Fruit fly (Drosophila melanogaster): Measurements from ENCODE around the gene Exo84.

Gene Exo84

dm6 chr3R:26007298-26007697, 44.8 kb downstream of the Exo84 start (continued):
- TF ChIP-seq insv (GFP tag; optimal IDR thresholded peaks at IDR 0.05) (peak; percentile 43 to 89), CG14710 (tag; optimal IDR thresholded peaks at IDR 0.05) (no peak), CG1529 (GFP tag; optimal IDR thresholded peaks at IDR 0.05) (no peak)

dm6 chr3R:26005978-26006934, 45.8 kb downstream of the Exo84 start:
- TF ChIP-seq CG5245 (GFP tag; optimal IDR thresholded peaks at IDR 0.05) (peak; percentile 10), chinmo (GFP tag; IDR thresholded peaks at IDR 0.05; ENCODE audit: partially characterized antibody) (peak; percentile 97), insv (GFP tag; optimal IDR thresholded peaks at IDR 0.05) (peak in 1 of 2 experiments; percentile 53), ac (GFP tag; optimal IDR thresholded peaks at IDR 0.05) (peak; percentile 88), Blimp-1 (GFP tag; optimal IDR thresholded peaks at IDR 0.05) (no peak), CG12769 (tag; optimal IDR thresholded peaks at IDR 0.05) (peak; percentile 88), pnt (GFP tag; optimal IDR thresholded peaks at IDR 0.05) (no peak), pum (GFP tag; optimal IDR thresholded peaks at IDR 0.05) (no peak), CG9932 (GFP tag; IDR thresholded peaks at IDR 0.05) (peak; percentile 36), Pdp1 (GFP tag; optimal IDR thresholded peaks at IDR 0.05) (peak; percentile 1 to 33), Xbp1 (GFP tag; optimal IDR thresholded peaks at IDR 0.05) (no peak), sna (GFP tag; IDR thresholded peaks at IDR 0.05; ENCODE audit: partially characterized antibody) (peak; percentile 45; the same call in 1 of the 2 replicates), CG13624 (GFP tag; optimal IDR thresholded peaks at IDR 0.05) (no peak), Deaf1 (tag; optimal IDR thresholded peaks at IDR 0.05) (peak; percentile 89), CG9727 (GFP tag; optimal IDR thresholded peaks at IDR 0.05) (peak; percentile 34), mirr (GFP tag; optimal IDR thresholded peaks at IDR 0.05) (peak; percentile 55), tll (GFP tag; optimal IDR thresholded peaks at IDR 0.05) (peak in 1 of 2 experiments; percentile 86), CG15601 (tag; optimal IDR thresholded peaks at IDR 0.05) (peak; percentile 26), stwl (tag; optimal IDR thresholded peaks at IDR 0.05) (no peak), kni (GFP tag; optimal IDR thresholded peaks at IDR 0.05) (peak; percentile 100), Bgb (GFP tag; IDR thresholded peaks at IDR 0.05; ENCODE audit: partially characterized antibody) (peak; percentile 45; the same call in 1 of the 2 replicates), dmrt99B (tag; optimal IDR thresholded peaks at IDR 0.05) (peak; percentile 14), row (GFP tag; IDR thresholded peaks at IDR 0.05) (0 out of 3 replicates have a peak, but pooled peaks have one; percentile 16), trem (tag; optimal IDR thresholded peaks at IDR 0.05) (peak; percentile 28), CG17328 (GFP tag; IDR thresholded peaks at IDR 0.05) (peak; percentile 38; the same call in 1 of the 2 replicates), otp (GFP tag; IDR thresholded peaks at IDR 0.05) (peak; percentile 56; the same call in 1 of the 3 replicates), CG6175 (GFP tag; IDR thresholded peaks at IDR 0.05) (0 out of 3 replicates have a peak, but pooled peaks have one; percentile 49), ci (GFP tag; IDR thresholded peaks at IDR 0.05) (peak; percentile 72; the same call in 2 of the 3 replicates), ranshi (GFP tag; IDR thresholded peaks at IDR 0.05) (no peak), ewg (GFP tag; optimal IDR thresholded peaks at IDR 0.05) (peak; percentile 11), ab (GFP tag; optimal IDR thresholded peaks at IDR 0.05) (no peak), nom (GFP tag; optimal IDR thresholded peaks at IDR 0.05) (peak; percentile 81), CG10321 (GFP tag; IDR thresholded peaks at IDR 0.05) (peak; percentile 65; the same call in 1 of the 2 replicates), NC2β (GFP tag; optimal IDR thresholded peaks at IDR 0.05) (peak; percentile 12), abd-A (tag; optimal IDR thresholded peaks at IDR 0.05) (peak; percentile 97), CG11247 (GFP tag; IDR thresholded peaks at IDR 0.05) (no peak), CG15269 (tag; optimal IDR thresholded peaks at IDR 0.05) (peak; percentile 50), nmo (GFP tag; optimal IDR thresholded peaks at IDR 0.05) (peak; percentile 16), psq (GFP tag; optimal IDR thresholded peaks at IDR 0.05) (no peak), CG42726 (GFP tag; IDR thresholded peaks at IDR 0.05; ENCODE audit: partially characterized antibody) (peak; percentile 54; the same call in 1 of the 2 replicates), inv (GFP tag; IDR thresholded peaks at IDR 0.05; ENCODE audit: partially characterized antibody) (0 out of 2 replicates have a peak, but pooled peaks have one; percentile 15), Jarid2 (GFP tag; optimal IDR thresholded peaks at IDR 0.05) (peak; percentile 88)

All from whole organism, embryonic.